Fruit fly (Drosophila melanogaster): Measurements from ENCODE around the gene sr.
A peak's percentile ranks its signal among the peaks of the same experiment; 100 is the strongest.

Gene sr

dm6 chr3R:18090014-18090853, at the start of gene sr:
TSS of gene sr (plus strand) at chr3R:18090803.
- TF ChIP-seq CG9948 (tag; optimal IDR thresholded peaks at IDR 0.05) (no peak), EcR (GFP tag; optimal IDR thresholded peaks at IDR 0.05) (no peak), CG32121 (GFP tag; IDR thresholded peaks at IDR 0.05) (peak; percentile 73), CG12605 (GFP tag; IDR thresholded peaks at IDR 0.05) (no peak), rn (GFP tag; IDR thresholded peaks at IDR 0.05) (no peak), CG8159 (tag; optimal IDR thresholded peaks at IDR 0.05) (no peak), CG34367 (tag; optimal IDR thresholded peaks at IDR 0.05) (no peak), D1 (tag; optimal IDR thresholded peaks at IDR 0.05) (no peak), CG4496 (GFP tag; IDR thresholded peaks at IDR 0.05) (peak; percentile 56; the same call in 2 of the 3 replicates), CG14655 (GFP tag; optimal IDR thresholded peaks at IDR 0.05) (peak; percentile 55), gl (tag; optimal IDR thresholded peaks at IDR 0.05) (no peak), Ets98B (GFP tag; IDR thresholded peaks at IDR 0.05) (peak; percentile 15; the same call in 1 of the 2 replicates), CG13204 (GFP tag; optimal IDR thresholded peaks at IDR 0.05) (no peak), CG10348 (GFP tag; IDR thresholded peaks at IDR 0.05) (no peak), CG15710 (tag; optimal IDR thresholded peaks at IDR 0.05) (no peak), CG8301 (tag; optimal IDR thresholded peaks at IDR 0.05) (peak; percentile 44), Snoo (tag; optimal IDR thresholded peaks at IDR 0.05) (no peak), Pif1B (GFP tag; optimal IDR thresholded peaks at IDR 0.05) (no peak), Pif1A (GFP tag; optimal IDR thresholded peaks at IDR 0.05) (no peak), fd96Ca (GFP tag; IDR thresholded peaks at IDR 0.05) (0 out of 3 replicates have a peak, but pooled peaks have one; percentile 36)

dm6 chr3R:18043579-18043978, 47.0 kb upstream of the sr start:
- TF ChIP-seq CG8301 (tag; optimal IDR thresholded peaks at IDR 0.05), result no peak

- TF ChIP-seq Pif1B (GFP tag; optimal IDR thresholded peaks at IDR 0.05) (peak; percentile 51), CG8159 (tag; optimal IDR thresholded peaks at IDR 0.05) (peak; percentile 83), CG14655 (GFP tag; optimal IDR thresholded peaks at IDR 0.05) (peak; percentile 80), CG17806 (tag; optimal IDR thresholded peaks at IDR 0.05) (peak; percentile 68), CG9948 (tag; optimal IDR thresholded peaks at IDR 0.05) (peak; percentile 82), CG8301 (tag; optimal IDR thresholded peaks at IDR 0.05) (peak; percentile 73), CG13204 (GFP tag; optimal IDR thresholded peaks at IDR 0.05) (no peak), fd96Ca (GFP tag; IDR thresholded peaks at IDR 0.05) (no peak), Ets98B (GFP tag; IDR thresholded peaks at IDR 0.05) (no peak; the same call in 1 of the 2 replicates), CG12605 (GFP tag; IDR thresholded peaks at IDR 0.05) (no peak), CG4496 (GFP tag; IDR thresholded peaks at IDR 0.05) (no peak), rn (GFP tag; IDR thresholded peaks at IDR 0.05) (no peak), CG32121 (GFP tag; IDR thresholded peaks at IDR 0.05) (no peak), EcR (GFP tag; optimal IDR thresholded peaks at IDR 0.05) (no peak), CG34367 (tag; optimal IDR thresholded peaks at IDR 0.05) (peak; percentile 51), gl (tag; optimal IDR thresholded peaks at IDR 0.05) (peak; percentile 31), CG10348 (GFP tag; IDR thresholded peaks at IDR 0.05) (no peak), Snoo (tag; optimal IDR thresholded peaks at IDR 0.05) (peak; percentile 24), D1 (tag; optimal IDR thresholded peaks at IDR 0.05) (peak; percentile 25), CG15710 (tag; optimal IDR thresholded peaks at IDR 0.05) (peak; percentile 66), Pif1A (GFP tag; optimal IDR thresholded peaks at IDR 0.05) (peak; percentile 56)
Measured at dm6 chr3R:18049272-18050015, 41.2 kb upstream of the sr start.

dm6 chr3R:18050016-18050556, 40.5 kb upstream of the sr start:
- TF ChIP-seq CG12605 (GFP tag; IDR thresholded peaks at IDR 0.05) (no peak), CG8159 (tag; optimal IDR thresholded peaks at IDR 0.05) (no peak), CG14655 (GFP tag; optimal IDR thresholded peaks at IDR 0.05) (no peak), rn (GFP tag; IDR thresholded peaks at IDR 0.05) (no peak), CG9948 (tag; optimal IDR thresholded peaks at IDR 0.05) (no peak), D1 (tag; optimal IDR thresholded peaks at IDR 0.05) (no peak), CG17806 (tag; optimal IDR thresholded peaks at IDR 0.05) (no peak), CG34367 (tag; optimal IDR thresholded peaks at IDR 0.05) (no peak), EcR (GFP tag; optimal IDR thresholded peaks at IDR 0.05) (no peak), Ets98B (GFP tag; IDR thresholded peaks at IDR 0.05) (no peak), CG13204 (GFP tag; optimal IDR thresholded peaks at IDR 0.05) (no peak), fd96Ca (GFP tag; IDR thresholded peaks at IDR 0.05) (no peak), CG15710 (tag; optimal IDR thresholded peaks at IDR 0.05) (no peak), Snoo (tag; optimal IDR thresholded peaks at IDR 0.05) (no peak), CG32121 (GFP tag; IDR thresholded peaks at IDR 0.05) (no peak), CG10348 (GFP tag; IDR thresholded peaks at IDR 0.05) (no peak), CG4496 (GFP tag; IDR thresholded peaks at IDR 0.05) (no peak), CG8301 (tag; optimal IDR thresholded peaks at IDR 0.05) (no peak), gl (tag; optimal IDR thresholded peaks at IDR 0.05) (no peak)

dm6 chr3R:18050585-18050984, 40.0 kb upstream of the sr start:
- TF ChIP-seq CG17806 (tag; optimal IDR thresholded peaks at IDR 0.05), result no peak
- no peak for TF ChIP-seq CG8301 (tag; optimal IDR thresholded peaks at IDR 0.05)
- TF ChIP-seq Snoo (tag; optimal IDR thresholded peaks at IDR 0.05), result no peak
- no peak for TF ChIP-seq CG14655 (GFP tag; optimal IDR thresholded peaks at IDR 0.05)
- no peak for TF ChIP-seq CG10348 (GFP tag; IDR thresholded peaks at IDR 0.05)
- no peak for TF ChIP-seq Pif1B (GFP tag; optimal IDR thresholded peaks at IDR 0.05)
- no peak; the same call in 2 of the 3 replicates for TF ChIP-seq fd96Ca (GFP tag; IDR thresholded peaks at IDR 0.05)
- TF ChIP-seq CG4496 (GFP tag; IDR thresholded peaks at IDR 0.05), result peak; percentile 63
- TF ChIP-seq CG34367 (tag; optimal IDR thresholded peaks at IDR 0.05), result no peak

All from whole organism, pupa.